Fruit fly (Drosophila melanogaster) whole organism, embryonic: ENCODE results near the gene CG42764.

Experiments
- ATbp ChIP-seq: fragments of 200-800 bp; sonication (Bioruptor generic); optimal IDR thresholded peaks from 2 replicates; lab custom pipeline; 2017; ENCODE audit warnings: missing biosample characterization, mild to moderate bottlenecking, missing genetic modification characterization, missing genetic modification reagents
- Asciz ChIP-seq: fragments of 200-800 bp; sonication (Bioruptor generic); optimal IDR thresholded peaks from 2 replicates; lab custom pipeline; 2017; ENCODE audit warnings: missing biosample characterization, mild to moderate bottlenecking, missing genetic modification characterization, missing genetic modification reagents
- Atf6 ChIP-seq: fragments of 200-800 bp; sonication (Bioruptor generic); IDR thresholded peaks from 2 replicates; pipeline ENCODE4 v1.3.6; 2022; ENCODE audit warnings: missing biosample characterization, missing genetic modification characterization
- BEAF-32 ChIP-seq: fragments of 200-800 bp; sonication (Bioruptor generic); optimal IDR thresholded peaks from 3 replicates; lab custom pipeline; 2017; ENCODE audit warnings: missing biosample characterization, missing genetic modification characterization, mild to moderate bottlenecking, moderate library complexity, missing genetic modification reagents
- C15 ChIP-seq: fragments of 200-800 bp; sonication (Bioruptor generic); IDR thresholded peaks from 3 replicates; pipeline ENCODE4 v1.3.6; 2022; ENCODE audit warnings: missing biosample characterization, missing genetic modification characterization
- CG11247 ChIP-seq: fragments of 200-800 bp; sonication (Bioruptor generic); IDR thresholded peaks from 2 replicates; pipeline ENCODE4 v1.3.6; 2022; ENCODE audit warnings: missing biosample characterization, missing genetic modification characterization
- CG15514 ChIP-seq: fragments of 200-800 bp; sonication (Bioruptor generic); optimal IDR thresholded peaks from 3 replicates; lab custom pipeline; 2017; ENCODE audit warnings: missing biosample characterization, missing genetic modification characterization, mild to moderate bottlenecking, moderate library complexity, missing genetic modification reagents
- CG1603 ChIP-seq: fragments of 200-800 bp; sonication (Bioruptor generic); optimal IDR thresholded peaks from 2 replicates; lab custom pipeline; 2019; ENCODE audit warnings: missing biosample characterization, mild to moderate bottlenecking, missing genetic modification characterization, moderate library complexity
- CG1647 ChIP-seq: fragments of 200-800 bp; sonication (Bioruptor generic); optimal IDR thresholded peaks from 3 replicates; lab custom pipeline; 2016; ENCODE audit warnings: missing biosample characterization, missing genetic modification characterization
- CG1832 ChIP-seq: fragments of 200-800 bp; sonication (Bioruptor generic); optimal IDR thresholded peaks from 2 replicates; lab custom pipeline; 2017; ENCODE audit warnings: missing biosample characterization, mild to moderate bottlenecking, missing genetic modification characterization, inconsistent platforms
- CG18599 ChIP-seq: fragments of 200-800 bp; sonication (Bioruptor generic); optimal IDR thresholded peaks from 3 replicates; lab custom pipeline; 2017; ENCODE audit warnings: missing biosample characterization, missing genetic modification characterization, mild to moderate bottlenecking, moderate library complexity, missing genetic modification reagents
- CG30431 ChIP-seq: fragments of 200-800 bp; sonication (Bioruptor generic); optimal IDR thresholded peaks from 2 replicates; lab custom pipeline; 2017; ENCODE audit warnings: missing biosample characterization, missing genetic modification characterization
- CG3847 ChIP-seq: fragments of 200-800 bp; sonication (Bioruptor generic); IDR thresholded peaks from 2 replicates; pipeline ENCODE4 v1.3.6; 2022; ENCODE audit warnings: missing biosample characterization, missing genetic modification characterization
- CG6683 ChIP-seq: fragments of 200-800 bp; sonication (Bioruptor generic); optimal IDR thresholded peaks from 2 replicates; lab custom pipeline; 2017; ENCODE audit warnings: missing biosample characterization, mild to moderate bottlenecking, missing genetic modification characterization, missing genetic modification reagents
- CG6813 ChIP-seq: fragments of 200-800 bp; sonication (Bioruptor generic); optimal IDR thresholded peaks from 2 replicates; lab custom pipeline; 2017; ENCODE audit warnings: missing biosample characterization, missing genetic modification characterization, mild to moderate bottlenecking, moderate library complexity, missing genetic modification reagents
- CG7556 ChIP-seq: fragments of 200-800 bp; sonication (Bioruptor generic); optimal IDR thresholded peaks from 2 replicates; lab custom pipeline; 2017; ENCODE audit warnings: missing biosample characterization, mild to moderate bottlenecking, missing genetic modification characterization
- CG8478 ChIP-seq: fragments of >200 bp; optimal IDR thresholded peaks from 2 replicates; lab custom pipeline; 2018
- CG8944 ChIP-seq: fragments of 200-800 bp; sonication (Bioruptor generic); optimal IDR thresholded peaks from 3 replicates; lab custom pipeline; 2016; ENCODE audit warnings: missing biosample characterization, missing genetic modification characterization
- CHES-1-like ChIP-seq: fragments of 200-800 bp; sonication (Bioruptor generic); optimal IDR thresholded peaks from 2 replicates; lab custom pipeline; 2016; ENCODE audit warnings: missing biosample characterization, missing genetic modification characterization
- Dek ChIP-seq: fragments of 200-800 bp; sonication (Bioruptor generic); optimal IDR thresholded peaks from 3 replicates; lab custom pipeline; 2019; ENCODE audit warnings: missing biosample characterization, mild to moderate bottlenecking, missing genetic modification characterization, moderate library complexity
- Dll ChIP-seq: fragments of 200-800 bp; sonication (Bioruptor generic); IDR thresholded peaks from 4 replicates; pipeline ENCODE4 v1.3.6; 2022; ENCODE audit warnings: missing biosample characterization, missing genetic modification characterization; ENCODE audit not compliant: partially characterized antibody
- Hmr ChIP-seq: fragments of 200-800 bp; sonication (Bioruptor generic); optimal IDR thresholded peaks from 3 replicates; lab custom pipeline; 2017; ENCODE audit warnings: mild to moderate bottlenecking, missing biosample characterization, missing genetic modification reagents, missing genetic modification characterization
- Hmx ChIP-seq: fragments of 200-800 bp; sonication (Bioruptor generic); optimal IDR thresholded peaks from 2 replicates; lab custom pipeline; 2016; ENCODE audit warnings: missing biosample characterization, missing genetic modification characterization
- Hr51 ChIP-seq, 2 experiments: fragments of 200-800 bp; sonication (Bioruptor generic); optimal IDR thresholded peaks; 2 replicates in 1 of 2; 3 replicates in 1 of 2; lab custom pipeline; 2016 to 2018; ENCODE audit warnings: missing biosample characterization in 2 of 2, missing genetic modification characterization in 2 of 2, mild to moderate bottlenecking in 1 of 2, moderate library complexity in 1 of 2
- Lhr ChIP-seq: fragments of 200-800 bp; sonication (Bioruptor generic); optimal IDR thresholded peaks from 3 replicates; lab custom pipeline; 2017; ENCODE audit warnings: mild to moderate bottlenecking, missing biosample characterization, missing genetic modification reagents, missing genetic modification characterization
- MBD-R2 ChIP-seq: fragments of 200-800 bp; sonication (Bioruptor generic); IDR thresholded peaks from 2 replicates; pipeline ENCODE4 v1.3.6; 2022; ENCODE audit warnings: missing biosample characterization, missing genetic modification characterization
- Neu2 ChIP-seq: fragments of 200-800 bp; sonication (Bioruptor generic); optimal IDR thresholded peaks from 3 replicates; lab custom pipeline; 2016; ENCODE audit warnings: missing biosample characterization, missing genetic modification characterization, borderline replicate concordance
- Nf-YC ChIP-seq: fragments of 200-800 bp; optimal IDR thresholded peaks from 3 replicates; lab custom pipeline; 2019; ENCODE audit warnings: missing biosample characterization, mild to moderate bottlenecking, missing genetic modification characterization, moderate library complexity
- Oli ChIP-seq: fragments of 200-800 bp; sonication (Bioruptor generic); optimal IDR thresholded peaks from 2 replicates; lab custom pipeline; 2018; ENCODE audit warnings: missing biosample characterization, mild to moderate bottlenecking, missing genetic modification characterization, moderate library complexity
- PHDP ChIP-seq: fragments of 200-800 bp; sonication (Bioruptor generic); optimal IDR thresholded peaks from 3 replicates; lab custom pipeline; 2018; ENCODE audit warnings: missing biosample characterization, mild to moderate bottlenecking, missing genetic modification characterization, moderate library complexity
- Rfx ChIP-seq: fragments of 200-800 bp; sonication (Bioruptor generic); IDR thresholded peaks from 2 replicates; pipeline ENCODE4 v1.3.6; 2022; ENCODE audit warnings: missing biosample characterization, missing genetic modification characterization
- Sox102F ChIP-seq: fragments of 200-800 bp; sonication (Bioruptor generic); optimal IDR thresholded peaks from 2 replicates; lab custom pipeline; 2018; ENCODE audit warnings: missing biosample characterization, mild to moderate bottlenecking, missing genetic modification characterization, moderate library complexity
- Ssrp ChIP-seq: fragments of 200-800 bp; sonication (Bioruptor generic); optimal IDR thresholded peaks from 2 replicates; lab custom pipeline; 2018; ENCODE audit warnings: missing biosample characterization, mild to moderate bottlenecking, missing genetic modification characterization, moderate library complexity
- Xbp1 ChIP-seq: fragments of 200-800 bp; sonication (Bioruptor generic); optimal IDR thresholded peaks from 3 replicates; lab custom pipeline; 2016; ENCODE audit warnings: missing biosample characterization, mild to moderate bottlenecking, missing genetic modification characterization
- bowl ChIP-seq: fragments of 200-800 bp; sonication (Bioruptor generic); IDR thresholded peaks from 2 replicates; pipeline ENCODE4 v1.3.6; 2022; ENCODE audit warnings: missing biosample characterization, missing genetic modification characterization
- esg ChIP-seq: fragments of 200-800 bp; sonication (Bioruptor generic); conservative IDR thresholded peaks from 2 replicates; pipeline ENCODE4 v1.3.6; 2022; ENCODE audit warnings: missing biosample characterization, missing genetic modification characterization
- ewg ChIP-seq: fragments of 200-800 bp; sonication (Bioruptor generic); optimal IDR thresholded peaks from 3 replicates; lab custom pipeline; 2017; ENCODE audit warnings: mild to moderate bottlenecking, missing biosample characterization, missing genetic modification reagents, missing genetic modification characterization
- h ChIP-seq: fragments of >200 bp; optimal IDR thresholded peaks from 2 replicates; lab custom pipeline; 2017
- hbn ChIP-seq: fragments of 200-800 bp; sonication (Bioruptor generic); IDR thresholded peaks from 2 replicates; pipeline ENCODE4 v1.3.6; 2022; ENCODE audit warnings: missing biosample characterization, missing genetic modification characterization; ENCODE audit not compliant: partially characterized antibody
- ind ChIP-seq: fragments of 200-800 bp; sonication (Bioruptor generic); optimal IDR thresholded peaks from 3 replicates; lab custom pipeline; 2016; ENCODE audit warnings: missing biosample characterization, missing genetic modification characterization
- inv ChIP-seq: fragments of 200-800 bp; sonication (Bioruptor generic); IDR thresholded peaks from 2 replicates; pipeline ENCODE4 v1.3.6; 2022; ENCODE audit warnings: missing biosample characterization, missing genetic modification characterization; ENCODE audit not compliant: partially characterized antibody
- kay ChIP-seq: fragments of 200-800 bp; sonication (Bioruptor generic); optimal IDR thresholded peaks from 2 replicates; lab custom pipeline; 2016; ENCODE audit warnings: missing biosample characterization, missing genetic modification characterization
- lmd ChIP-seq: fragments of 200-800 bp; sonication (Bioruptor generic); IDR thresholded peaks from 2 replicates; pipeline ENCODE4 v1.3.6; 2022; ENCODE audit warnings: missing biosample characterization, missing genetic modification characterization
- pb ChIP-seq: fragments of 200-800 bp; sonication (Bioruptor generic); optimal IDR thresholded peaks from 3 replicates; lab custom pipeline; 2016; ENCODE audit warnings: missing biosample characterization, missing genetic modification characterization
- run ChIP-seq: fragments of 200-800 bp; sonication (Bioruptor generic); optimal IDR thresholded peaks from 3 replicates; lab custom pipeline; 2018; ENCODE audit warnings: missing biosample characterization, mild to moderate bottlenecking, missing genetic modification characterization
- seq ChIP-seq: fragments of 200-800 bp; sonication (Bioruptor generic); IDR thresholded peaks from 2 replicates; pipeline ENCODE4 v1.3.6; 2022; ENCODE audit warnings: missing biosample characterization, missing genetic modification characterization
- sqz ChIP-seq: fragments of 200-800 bp; sonication (Bioruptor generic); optimal IDR thresholded peaks from 3 replicates; lab custom pipeline; 2018; ENCODE audit warnings: missing biosample characterization, mild to moderate bottlenecking, missing genetic modification characterization
- ssp ChIP-seq: fragments of 200-800 bp; sonication (Bioruptor generic); IDR thresholded peaks from 2 replicates; pipeline ENCODE4 v1.3.6; 2022; ENCODE audit warnings: missing biosample characterization, missing genetic modification characterization
- tx ChIP-seq: fragments of 200-800 bp; sonication (Bioruptor generic); optimal IDR thresholded peaks from 2 replicates; lab custom pipeline; 2016; ENCODE audit warnings: missing biosample characterization, missing genetic modification characterization
- z ChIP-seq: fragments of 200-800 bp; sonication (Bioruptor generic); IDR thresholded peaks from 3 replicates; pipeline ENCODE4 v1.3.6; 2022; ENCODE audit warnings: missing biosample characterization, missing genetic modification characterization

CG42764 gene

dm6 chr3L:20470991-20471498 is 5.2 kb upstream of the CG42764 start (continued):
- TF ChIP-seq CG1603 (tag; lab: Kevin White, UChicago) (peak; percentile 67), Atf6 (GFP tag; lab: Robert Waterston, UW) (peak; percentile 69), ssp (GFP tag; lab: Robert Waterston, UW) (peak; percentile 20; the same call in 1 of the 2 replicates), Nf-YC (tag; lab: Kevin White, UChicago) (peak; percentile 33), CG7556 (GFP tag; lab: Kevin White, UChicago) (peak; percentile 40), Dek (tag; lab: Kevin White, UChicago) (peak; percentile 35), CG1832 (GFP tag; lab: Kevin White, UChicago) (no peak), CHES-1-like (GFP tag; lab: Kevin White, UChicago) (no peak), lmd (GFP tag; lab: Robert Waterston, UW) (peak; percentile 45), Hmx (GFP tag; lab: Kevin White, UChicago) (no peak), pb (no peak), CG30431 (GFP tag; lab: Kevin White, UChicago) (no peak), ewg (GFP tag; lab: Kevin White, UChicago) (peak; percentile 10), run (tag; lab: Kevin White, UChicago) (peak; percentile 45), seq (GFP tag; lab: Robert Waterston, UW) (peak; percentile 69), PHDP (tag; lab: Kevin White, UChicago) (peak; percentile 51), BEAF-32 (GFP tag; lab: Kevin White, UChicago) (no peak), C15 (no peak), h (lab: Kevin White, UChicago) (no peak), Asciz (GFP tag; lab: Kevin White, UChicago) (peak; percentile 76), Dll (GFP tag; lab: Robert Waterston, UW) (no peak), Oli (tag; lab: Kevin White, UChicago) (peak; percentile 68), CG3847 (0 out of 2 replicates have a peak, but pooled peaks have one; percentile 10), sqz (GFP tag; lab: Kevin White, UChicago) (peak; percentile 64), Hmr (GFP tag; lab: Kevin White, UChicago) (peak; percentile 42), inv (no peak), ind (peak; percentile 32), Rfx (GFP tag; lab: Robert Waterston, UW) (peak; percentile 49; the same call in 1 of the 2 replicates), CG18599 (GFP tag; lab: Kevin White, UChicago) (peak; percentile 41), kay (no peak), z (GFP tag; lab: Robert Waterston, UW) (no peak), Hr51 (GFP tag; optimal IDR thresholded peaks at IDR 0.05; lab: Kevin White, UChicago) (peak in 1 of 2 experiments; percentile 70), CG6813 (peak; percentile 68), Lhr (GFP tag; lab: Kevin White, UChicago) (no peak), MBD-R2 (GFP tag; lab: Robert Waterston, UW) (peak; percentile 30; the same call in 1 of the 2 replicates), Neu2 (GFP tag; lab: Kevin White, UChicago) (no peak), CG8944 (GFP tag; lab: Kevin White, UChicago) (no peak), bowl (GFP tag; lab: Robert Waterston, UW) (no peak), CG1647 (GFP tag; lab: Kevin White, UChicago) (no peak), CG15514 (peak; percentile 38), hbn (GFP tag; lab: Robert Waterston, UW) (no peak), Ssrp (tag; lab: Kevin White, UChicago) (peak; percentile 19), ATbp (peak; percentile 62), Sox102F (GFP tag; lab: Kevin White, UChicago) (peak; percentile 67), tx (GFP tag; lab: Kevin White, UChicago) (no peak), CG8478 (lab: Kevin White, UChicago) (no peak), CG11247 (GFP tag; lab: Robert Waterston, UW) (no peak), CG6683 (GFP tag; lab: Kevin White, UChicago) (no peak), esg (GFP tag; lab: Robert Waterston, UW) (peak; percentile 22; the same call in 1 of the 2 replicates), Xbp1 (GFP tag; lab: Kevin White, UChicago) (peak; percentile 54)
